Worm (Caenorhabditis elegans) whole organism, mixed stage, embryonic: ENCODE data around the gene C53B4.3.

Experiments used
- M03D4.4 ChIP-seq: sonication (generic microtip); optimal IDR thresholded peaks from 2 replicates; lab custom pipeline; 2017; ENCODE audit warnings: mild to moderate bottlenecking, missing genetic modification characterization, missing compliant biosample characterization
- bed-3 ChIP-seq: fragments of 200-800 bp; sonication (Bioruptor generic); optimal IDR thresholded peaks from 3 replicates; lab custom pipeline; 2018; ENCODE audit warnings: mild to moderate bottlenecking, missing genetic modification characterization, moderate library complexity, missing compliant biosample characterization
- blmp-1 ChIP-seq: fragments of 150-350 bp; optimal IDR thresholded peaks from 2 replicates; lab custom pipeline; 2014; ENCODE audit warnings: missing biosample characterization, missing genetic modification characterization
- ceh-43 ChIP-seq: fragments of 200-800 bp; sonication (Bioruptor generic); optimal IDR thresholded peaks from 2 replicates; lab custom pipeline; 2018; ENCODE audit warnings: mild to moderate bottlenecking, missing genetic modification characterization, moderate library complexity, missing compliant biosample characterization
- ceh-83 ChIP-seq: fragments of 200-800 bp; sonication (Bioruptor generic); optimal IDR thresholded peaks from 2 replicates; lab custom pipeline; 2018; ENCODE audit warnings: mild to moderate bottlenecking, missing genetic modification characterization, missing compliant biosample characterization
- ces-1 ChIP-seq: fragments of 150-350 bp; optimal IDR thresholded peaks from 2 replicates; lab custom pipeline; 2014; ENCODE audit warnings: missing biosample characterization, missing genetic modification reagents, missing genetic modification characterization
- cnd-1 ChIP-seq: fragments of 200-800 bp; sonication (Bioruptor generic); optimal IDR thresholded peaks from 2 replicates; lab custom pipeline; 2018; ENCODE audit warnings: mild to moderate bottlenecking, missing genetic modification characterization, missing compliant biosample characterization
- drap-1 ChIP-seq: fragments of 200-800 bp; sonication (Bioruptor generic); optimal IDR thresholded peaks from 3 replicates; lab custom pipeline; 2018; ENCODE audit warnings: mild to moderate bottlenecking, missing genetic modification characterization, missing compliant biosample characterization
- elt-1 ChIP-seq: sonication (generic microtip); optimal IDR thresholded peaks from 2 replicates; lab custom pipeline; 2017; ENCODE audit warnings: missing genetic modification characterization, mild to moderate bottlenecking, missing compliant biosample characterization, antibody characterized with exemption, moderate library complexity, borderline replicate concordance; ENCODE audit not compliant: insufficient read depth
- elt-3 ChIP-seq: fragments of 150-350 bp; optimal IDR thresholded peaks from 2 replicates; lab custom pipeline; 2014; ENCODE audit warnings: missing biosample characterization, missing genetic modification characterization
- flh-1 ChIP-seq: fragments of 200-800 bp; sonication (Bioruptor generic); optimal IDR thresholded peaks from 2 replicates; lab custom pipeline; 2018; ENCODE audit warnings: mild to moderate bottlenecking, missing genetic modification characterization, moderate library complexity, missing compliant biosample characterization
- ham-2 ChIP-seq: fragments of 200-800 bp; sonication (Bioruptor generic); optimal IDR thresholded peaks from 2 replicates; lab custom pipeline; 2018; ENCODE audit warnings: mild to moderate bottlenecking, missing genetic modification characterization, missing compliant biosample characterization
- lin-13 ChIP-seq: fragments of 150-350 bp; optimal IDR thresholded peaks from 2 replicates; lab custom pipeline; 2014; ENCODE audit warnings: missing biosample characterization, missing genetic modification characterization
- lsy-2 ChIP-seq: fragments of 150-350 bp; optimal IDR thresholded peaks from 2 replicates; lab custom pipeline; 2014; ENCODE audit warnings: missing biosample characterization, missing genetic modification characterization
- mab-5 ChIP-seq: fragments of 150-350 bp; optimal IDR thresholded peaks from 2 replicates; lab custom pipeline; 2014; ENCODE audit warnings: missing biosample characterization, missing genetic modification characterization
- mep-1 ChIP-seq: fragments of 150-350 bp; optimal IDR thresholded peaks from 2 replicates; lab custom pipeline; 2017; ENCODE audit warnings: missing biosample characterization, missing genetic modification reagents, missing genetic modification characterization, inconsistent platforms
- mls-2 ChIP-seq: sonication (generic microtip); optimal IDR thresholded peaks from 2 replicates; lab custom pipeline; 2016; ENCODE audit warnings: mild to moderate bottlenecking, missing genetic modification characterization, moderate library complexity, missing compliant biosample characterization
- nhr-12 ChIP-seq: fragments of 150-350 bp; optimal IDR thresholded peaks from 2 replicates; lab custom pipeline; 2014; ENCODE audit warnings: missing biosample characterization, missing genetic modification characterization
- nhr-2 ChIP-seq: fragments of 150-350 bp; optimal IDR thresholded peaks from 2 replicates; lab custom pipeline; 2014; ENCODE audit warnings: missing biosample characterization, missing genetic modification characterization
- nhr-237 ChIP-seq: fragments of 150-350 bp; optimal IDR thresholded peaks from 2 replicates; lab custom pipeline; 2014; ENCODE audit warnings: missing biosample characterization, missing genetic modification characterization
- nhr-28 ChIP-seq: fragments of 150-350 bp; optimal IDR thresholded peaks from 2 replicates; lab custom pipeline; 2014; ENCODE audit warnings: missing biosample characterization, missing genetic modification characterization
- nhr-76 ChIP-seq: sonication (generic microtip); optimal IDR thresholded peaks from 2 replicates; lab custom pipeline; 2017; ENCODE audit warnings: missing biosample characterization, missing genetic modification characterization
- pha-4 ChIP-seq: fragments of 150-350 bp; optimal IDR thresholded peaks from 2 replicates; lab custom pipeline; 2018; ENCODE audit warnings: missing biosample characterization, missing genetic modification reagents, missing genetic modification characterization
- snpc-4 ChIP-seq: fragments of 150-350 bp; optimal IDR thresholded peaks from 2 replicates; lab custom pipeline; 2014; ENCODE audit warnings: missing biosample characterization, missing genetic modification characterization
- sptf-1 ChIP-seq: sonication (generic microtip); optimal IDR thresholded peaks from 2 replicates; lab custom pipeline; 2017; ENCODE audit warnings: mild to moderate bottlenecking, missing genetic modification characterization, moderate library complexity, missing compliant biosample characterization
- tbx-8 ChIP-seq: fragments of 200-800 bp; sonication (Bioruptor generic); optimal IDR thresholded peaks from 2 replicates; lab custom pipeline; 2018; ENCODE audit warnings: mild to moderate bottlenecking, missing genetic modification characterization, moderate library complexity, missing compliant biosample characterization
- unc-39 ChIP-seq: fragments of 150-350 bp; optimal IDR thresholded peaks from 2 replicates; lab custom pipeline; 2014; ENCODE audit warnings: missing biosample characterization, missing genetic modification characterization
- unc-62 ChIP-seq: fragments of 150-350 bp; optimal IDR thresholded peaks from 2 replicates; lab custom pipeline; 2014; ENCODE audit warnings: missing biosample characterization, missing genetic modification reagents, missing genetic modification characterization
- zip-8 ChIP-seq: fragments of 150-350 bp; optimal IDR thresholded peaks from 2 replicates; lab custom pipeline; 2014; ENCODE audit warnings: missing biosample characterization, missing genetic modification characterization
- ztf-11 ChIP-seq: fragments of 150-350 bp; optimal IDR thresholded peaks from 2 replicates; lab custom pipeline; 2014; ENCODE audit warnings: missing biosample characterization, missing genetic modification characterization

Gene C53B4.3

DNA sequence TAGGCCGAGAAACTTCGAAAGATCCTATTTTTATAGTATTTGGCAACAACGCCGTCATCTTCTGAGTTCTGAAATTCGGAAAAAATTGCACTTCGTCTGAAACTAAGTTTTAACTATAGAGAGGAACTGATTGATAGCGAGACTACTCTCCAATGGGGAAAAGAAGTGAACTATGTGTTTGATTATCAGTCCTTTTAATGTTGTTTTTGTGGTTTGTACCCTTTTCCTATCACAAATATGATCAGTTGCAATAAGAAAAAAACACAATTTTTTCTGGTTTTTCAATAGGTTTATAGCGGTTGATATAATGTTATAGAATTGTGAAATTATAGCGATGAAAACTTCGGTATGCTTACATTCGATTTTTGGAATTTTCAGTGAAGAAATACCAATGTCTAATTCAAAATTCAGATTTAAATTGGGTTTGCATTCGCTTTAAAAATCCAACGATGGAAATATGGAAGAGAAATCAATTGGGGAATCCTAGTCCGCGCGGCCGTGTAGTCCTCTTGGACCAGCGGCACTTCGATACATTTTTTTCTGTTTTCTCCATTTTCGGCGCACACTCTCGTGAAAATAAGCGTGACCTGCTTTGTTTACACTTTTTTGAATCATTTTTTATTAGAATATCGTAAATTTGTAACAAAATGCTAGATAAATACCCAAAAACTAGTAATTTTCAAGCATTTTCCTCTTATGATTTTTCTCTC is at the start of gene C53B4.3:
TSS of gene C53B4.3 (minus strand) at position 464 of the 710 bp plus-strand sequence.
- peak; percentile 23 for TF ChIP-seq ces-1 (GFP tag; lab: Kevin White, UChicago)
- TF ChIP-seq nhr-237 (tag; lab: Kevin White, UChicago) = no peak

DNA sequence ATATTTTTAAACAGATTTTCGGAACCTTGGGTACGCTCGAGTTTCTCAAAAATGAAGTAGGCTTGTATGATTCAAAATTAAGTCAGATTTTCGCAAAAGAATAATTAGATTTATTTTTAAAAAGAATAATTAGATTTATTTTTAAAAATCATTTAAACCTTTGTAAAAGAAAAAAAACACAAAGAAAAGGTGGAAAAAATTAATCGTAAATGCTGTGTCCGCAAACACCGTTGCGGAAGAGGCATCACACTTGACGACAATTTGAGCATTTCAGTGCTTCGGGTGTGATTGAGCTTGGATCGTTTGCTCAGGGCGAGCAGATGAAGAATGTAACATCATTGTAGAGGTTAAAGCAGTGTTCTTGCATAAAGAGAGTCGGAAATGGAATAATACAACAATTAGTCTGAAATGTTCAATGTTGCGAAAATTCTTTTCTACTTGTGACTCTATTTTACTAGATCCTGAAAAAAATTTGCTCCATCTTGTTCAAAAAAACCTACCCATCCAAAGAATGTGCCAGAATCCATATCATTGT is 47.8 kb upstream of the C53B4.3 start:
- no peak for TF ChIP-seq ceh-43 (GFP tag; lab: Kevin White, UChicago)
- no peak for TF ChIP-seq lin-13 (tag; lab: Kevin White, UChicago)
- TF ChIP-seq nhr-76 (tag; lab: Kevin White, UChicago) = no peak
- no peak for TF ChIP-seq bed-3 (GFP tag; lab: Kevin White, UChicago)
- TF ChIP-seq tbx-8 (GFP tag; lab: Kevin White, UChicago) = no peak

DNA sequence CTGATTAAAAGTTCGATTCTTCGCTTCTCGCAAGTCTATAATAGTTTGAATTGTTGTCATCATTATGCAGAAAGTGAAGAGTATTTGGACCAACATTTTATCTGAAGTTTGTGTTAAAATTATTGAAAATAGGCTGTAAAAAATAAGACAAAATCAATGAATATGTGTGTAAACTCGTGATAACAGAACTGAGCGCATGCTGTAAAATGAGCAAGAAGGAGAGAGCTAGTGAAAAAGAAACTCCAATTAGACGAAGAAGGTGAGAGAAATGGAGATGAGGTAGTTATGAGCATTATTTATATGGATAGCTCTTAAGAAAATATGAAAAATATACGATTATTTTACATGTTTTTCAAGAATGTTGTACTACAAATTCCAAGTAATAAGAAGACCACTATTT is 47.3 kb upstream of the C53B4.3 start, which contains the start of gene C53D6.4:
TSS of gene C53D6.4 (minus strand) at position 101 of the 400 bp plus-strand sequence.
- no peak for TF ChIP-seq bed-3 (GFP tag; lab: Kevin White, UChicago)
- TF ChIP-seq lsy-2 (tag; lab: Kevin White, UChicago) = no peak
- TF ChIP-seq nhr-237 (tag; lab: Kevin White, UChicago) = no peak
- TF ChIP-seq pha-4 (tag; lab: Kevin White, UChicago) = no peak
- no peak for TF ChIP-seq blmp-1 (tag; lab: Kevin White, UChicago)
- TF ChIP-seq flh-1 (GFP tag; lab: Kevin White, UChicago) = no peak
- TF ChIP-seq ceh-43 (GFP tag; lab: Kevin White, UChicago) = no peak
- no peak for TF ChIP-seq zip-8 (tag; lab: Kevin White, UChicago)
- no peak for TF ChIP-seq M03D4.4
- TF ChIP-seq drap-1 (GFP tag; lab: Kevin White, UChicago) = no peak
- TF ChIP-seq cnd-1 (tag; lab: Kevin White, UChicago) = no peak
- no peak for TF ChIP-seq mep-1 (tag; lab: Kevin White, UChicago)
- TF ChIP-seq nhr-28 (tag; lab: Kevin White, UChicago) = no peak
- TF ChIP-seq ceh-83 = no peak
- no peak for TF ChIP-seq nhr-12

DNA sequence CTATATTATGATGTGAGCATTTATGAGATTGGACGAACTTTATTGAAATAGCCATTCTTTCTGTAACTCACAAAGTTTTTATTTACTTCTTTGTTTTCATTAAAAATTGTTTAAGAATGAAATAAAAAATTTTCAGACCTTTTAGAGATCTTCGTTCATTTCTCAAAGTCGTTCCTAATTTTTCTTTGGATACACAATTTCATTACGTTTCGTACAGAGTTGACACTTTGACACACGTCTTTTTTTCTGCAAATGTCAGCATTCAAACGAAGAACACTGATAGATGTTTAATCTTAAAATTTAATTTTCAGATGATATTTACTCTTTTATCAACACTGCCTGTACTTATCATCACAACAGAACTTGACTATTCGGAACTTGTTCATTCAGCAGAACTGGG is 43.0 kb upstream of the C53B4.3 start, which contains the start of gene acc-2:
TSS of gene acc-2 (plus strand) at position 301 of the 400 bp plus-strand sequence.
- TF ChIP-seq mls-2 (tag; lab: Kevin White, UChicago) (no peak), zip-8 (tag; lab: Kevin White, UChicago) (no peak), elt-1 (tag; lab: Kevin White, UChicago) (no peak), lin-13 (tag; lab: Kevin White, UChicago) (no peak), ztf-11 (tag; lab: Kevin White, UChicago) (no peak), elt-3 (tag; lab: Kevin White, UChicago) (no peak), ces-1 (GFP tag; lab: Kevin White, UChicago) (no peak), mab-5 (tag; lab: Kevin White, UChicago) (no peak), blmp-1 (tag; lab: Kevin White, UChicago) (no peak), ham-2 (no peak), flh-1 (GFP tag; lab: Kevin White, UChicago) (no peak), nhr-28 (tag; lab: Kevin White, UChicago) (no peak), unc-39 (tag; lab: Kevin White, UChicago) (no peak), ceh-83 (no peak), nhr-2 (tag; lab: Kevin White, UChicago) (no peak), snpc-4 (tag; lab: Kevin White, UChicago) (no peak), lsy-2 (tag; lab: Kevin White, UChicago) (no peak)
- TF ChIP-seq, all 35 proteins: peak for 0

DNA sequence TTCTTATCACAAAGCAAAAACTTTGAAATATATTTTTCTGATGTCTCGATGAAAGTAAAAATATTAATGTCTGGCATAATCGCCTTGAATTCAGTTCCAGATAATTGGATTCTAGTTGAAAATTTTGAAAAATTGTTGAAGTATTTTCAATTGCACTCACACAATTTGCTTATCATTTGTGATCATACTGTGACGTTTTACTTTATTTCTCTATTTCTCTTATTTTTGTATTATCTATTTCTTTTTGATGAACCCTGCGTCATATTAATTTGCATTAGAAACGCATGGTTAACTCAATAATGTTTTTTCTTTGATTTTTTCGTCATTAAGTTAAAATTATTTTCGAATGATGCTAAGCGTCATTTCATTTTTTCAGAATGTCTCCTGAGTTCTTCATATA is 36.7 kb upstream of the C53B4.3 start, which contains the start of gene C53D6.11:
TSS of gene C53D6.11 (plus strand) at position 328 of the 400 bp plus-strand sequence.
- TF ChIP-seq unc-62 (no peak), mls-2 (tag; lab: Kevin White, UChicago) (no peak), snpc-4 (tag; lab: Kevin White, UChicago) (no peak), nhr-28 (tag; lab: Kevin White, UChicago) (no peak), ztf-11 (tag; lab: Kevin White, UChicago) (no peak), ceh-83 (no peak), elt-1 (tag; lab: Kevin White, UChicago) (no peak), cnd-1 (tag; lab: Kevin White, UChicago) (no peak), sptf-1 (tag; lab: Kevin White, UChicago) (no peak), mab-5 (tag; lab: Kevin White, UChicago) (no peak), drap-1 (GFP tag; lab: Kevin White, UChicago) (no peak)
